Worm (Caenorhabditis elegans) whole organism, L4 larva: ENCODE results near the gene affl-2.

Experiments used
- F44E2.7 ChIP-seq: fragments of 200-800 bp; sonication (Bioruptor generic); IDR thresholded peaks from 2 replicates; pipeline ENCODE4 v2.1.2; 2022; ENCODE audit warnings: missing genetic modification characterization, missing compliant biosample characterization
- F49E8.2 ChIP-seq: sonication (generic microtip); optimal IDR thresholded peaks from 2 replicates; lab custom pipeline; 2016; ENCODE audit warnings: missing compliant biosample characterization, mild to moderate bottlenecking, missing genetic modification characterization, borderline replicate concordance
- T20F7.1 ChIP-seq: fragments of 200-800 bp; sonication (Bioruptor generic); optimal IDR thresholded peaks from 2 replicates; lab custom pipeline; 2018; ENCODE audit warnings: mild to moderate bottlenecking, missing genetic modification characterization, missing compliant biosample characterization
- ZK337.2 ChIP-seq: fragments of 200-800 bp; sonication (Bioruptor generic); IDR thresholded peaks from 2 replicates; pipeline ENCODE4 v1.3.6; 2022; ENCODE audit warnings: missing genetic modification reagents, missing genetic modification characterization, missing compliant biosample characterization
- ceh-82 ChIP-seq: sonication (generic microtip); optimal IDR thresholded peaks from 2 replicates; lab custom pipeline; 2017; ENCODE audit warnings: missing biosample characterization, missing genetic modification characterization
- daf-8 ChIP-seq: fragments of 200-800 bp; sonication (Bioruptor generic); IDR thresholded peaks from 2 replicates; pipeline ENCODE4 v1.3.6; 2022; ENCODE audit warnings: missing genetic modification characterization, missing compliant biosample characterization
- dpl-1 ChIP-seq: fragments of 150-350 bp; optimal IDR thresholded peaks from 2 replicates; lab custom pipeline; 2014; ENCODE audit warnings: missing biosample characterization, missing genetic modification reagents, missing genetic modification characterization
- fos-1 ChIP-seq: fragments of 150-350 bp; optimal IDR thresholded peaks from 2 replicates; lab custom pipeline; 2014; ENCODE audit warnings: missing biosample characterization, missing genetic modification characterization
- hmg-1.1 ChIP-seq: fragments of 200-800 bp; sonication (Bioruptor generic); IDR thresholded peaks from 2 replicates; pipeline ENCODE4 v1.3.6; 2022; ENCODE audit warnings: missing genetic modification reagents, missing genetic modification characterization, missing compliant biosample characterization
- lin-38 ChIP-seq: fragments of 200-800 bp; sonication (Bioruptor generic); IDR thresholded peaks from 2 replicates; pipeline ENCODE4 v1.3.6; 2022; ENCODE audit warnings: missing genetic modification reagents, missing genetic modification characterization, missing compliant biosample characterization
- lir-3 ChIP-seq: sonication (generic microtip); optimal IDR thresholded peaks from 2 replicates; lab custom pipeline; 2016; ENCODE audit warnings: mild to moderate bottlenecking, missing genetic modification characterization, missing compliant biosample characterization
- madf-5 ChIP-seq, 2 experiments: fragments of 200-800 bp; sonication (Bioruptor generic); IDR thresholded peaks; 2 replicates each; pipeline ENCODE4 v1.3.6; 2022; ENCODE audit warnings: missing compliant biosample characterization in 2 of 2, missing genetic modification characterization in 2 of 2
- madf-9 ChIP-seq: fragments of 200-800 bp; sonication (Bioruptor generic); conservative IDR thresholded peaks from 2 replicates; pipeline ENCODE4 v1.3.6; 2022; ENCODE audit warnings: missing genetic modification reagents, missing genetic modification characterization, missing compliant biosample characterization
- mdl-1 ChIP-seq, 2 experiments: fragments of 150-350 bp in 1 of 2; sonication (generic microtip) in 1 of 2; optimal IDR thresholded peaks; 2 replicates each; lab custom pipeline; 2014 to 2017; ENCODE audit warnings: missing biosample characterization in 2 of 2, missing genetic modification characterization in 2 of 2
- mdt-29 ChIP-seq: fragments of 200-800 bp; sonication (Bioruptor generic); IDR thresholded peaks from 2 replicates; pipeline ENCODE4 v1.3.6; 2022; ENCODE audit warnings: missing genetic modification reagents, missing genetic modification characterization, missing compliant biosample characterization
- mep-1 ChIP-seq: fragments of 150-350 bp; sonication (generic microtip); optimal IDR thresholded peaks from 3 replicates; lab custom pipeline; 2014; ENCODE audit warnings: missing biosample characterization, missing genetic modification characterization
- mxl-3 ChIP-seq: fragments of 200-800 bp; sonication (Bioruptor generic); optimal IDR thresholded peaks from 2 replicates; lab custom pipeline; 2018; ENCODE audit warnings: mild to moderate bottlenecking, missing genetic modification characterization, missing compliant biosample characterization
- nhr-25 ChIP-seq: sonication (generic microtip); optimal IDR thresholded peaks from 2 replicates; lab custom pipeline; 2017; ENCODE audit warnings: missing genetic modification characterization, mild to moderate bottlenecking, missing compliant biosample characterization, antibody characterized with exemption, moderate library complexity, borderline replicate concordance; ENCODE audit not compliant: insufficient read depth
- php-3 ChIP-seq: fragments of 200-800 bp; sonication (Bioruptor generic); IDR thresholded peaks from 2 replicates; pipeline ENCODE4 v1.3.6; 2022; ENCODE audit warnings: missing genetic modification reagents, missing genetic modification characterization, missing compliant biosample characterization
- rbr-2 ChIP-seq: sonication (generic microtip); optimal IDR thresholded peaks from 2 replicates; lab custom pipeline; 2016; ENCODE audit warnings: missing genotype, missing genetic modification characterization, missing compliant biosample characterization
- set-16 ChIP-seq: fragments of 200-800 bp; sonication (Bioruptor generic); IDR thresholded peaks from 2 replicates; pipeline ENCODE4 v1.3.6; 2022; ENCODE audit warnings: missing genetic modification reagents, missing genetic modification characterization, missing compliant biosample characterization
- snpc-1.2 ChIP-seq: fragments of 200-800 bp; sonication (Bioruptor generic); IDR thresholded peaks from 2 replicates; pipeline ENCODE4 v1.3.6; 2022; ENCODE audit warnings: missing genetic modification reagents, missing genetic modification characterization, missing compliant biosample characterization
- snpc-4 ChIP-seq: fragments of 150-350 bp; optimal IDR thresholded peaks from 2 replicates; lab custom pipeline; 2014; ENCODE audit warnings: missing biosample characterization, missing genetic modification characterization
- unc-39 ChIP-seq: sonication (generic microtip); optimal IDR thresholded peaks from 2 replicates; lab custom pipeline; 2017; ENCODE audit warnings: missing biosample characterization, missing genetic modification characterization
- unc-62 ChIP-seq, 3 experiments: fragments of 150-350 bp in 1 of 3; sonication (generic microtip); optimal IDR thresholded peaks in 2 of 3; peaks in 1 of 3; 1 replicate in 1 of 3; 2 replicates in 2 of 3; lab custom pipeline; 2014 to 2017; ENCODE audit warnings: missing biosample characterization in 3 of 3, missing genetic modification characterization in 3 of 3, missing genetic modification reagents in 3 of 3, missing genotype in 1 of 3
- zip-2 ChIP-seq: fragments of 150-350 bp; optimal IDR thresholded peaks from 2 replicates; lab custom pipeline; 2014; ENCODE audit warnings: missing biosample characterization, missing genetic modification characterization
- ztf-7 ChIP-seq: fragments of 150-350 bp; optimal IDR thresholded peaks from 2 replicates; lab custom pipeline; 2014; ENCODE audit warnings: missing biosample characterization, missing genetic modification characterization

The affl-2 gene

DNA sequence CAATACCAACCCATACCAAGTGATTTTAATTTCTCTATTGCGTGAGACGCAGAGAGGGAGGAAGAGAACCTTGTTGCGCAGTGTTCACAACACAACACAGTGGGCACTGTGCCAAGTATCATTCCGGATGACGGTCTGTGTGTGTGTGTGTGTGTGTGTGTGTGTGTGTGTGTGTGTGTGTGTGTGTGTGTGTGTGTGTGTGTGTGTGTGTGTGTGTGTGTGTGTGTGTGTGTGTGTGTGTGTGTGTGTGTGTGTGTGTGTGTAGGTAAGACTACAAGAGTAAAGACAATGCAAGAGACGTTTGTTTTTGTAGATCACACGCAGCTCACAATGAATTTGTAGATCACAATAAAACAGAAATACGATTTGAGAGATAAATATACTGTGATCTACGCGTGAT, 10.8 kb downstream of the affl-2 start:
- TF ChIP-seq hmg-1.1 (GFP tag; lab: Robert Waterston, UW) (0 out of 2 replicates have a peak, but pooled peaks have one; percentile 12), mxl-3 (GFP tag; lab: Kevin White, UChicago) (peak; percentile 4)
- TF ChIP-seq, all 104 proteins: peak for 2; not testable (repeated sequence) for 102

ce11 chrIII:446860-447259, 12.2 kb downstream of the affl-2 start:
- TF ChIP-seq madf-5 (GFP tag; IDR thresholded peaks at IDR 0.05; lab: Robert Waterston, UW) (no peak), daf-8 (GFP tag; lab: Robert Waterston, UW) (no peak)

- TF ChIP-seq ZK337.2 (GFP tag; lab: Robert Waterston, UW) (no peak), unc-62 (GFP tag; optimal IDR thresholded peaks at IDR 0.05 in 1 of 2; lab: Kevin White, UChicago) (peak in 1 of 2 experiments; percentile 58), unc-62 (tag; optimal IDR thresholded peaks at IDR 0.05; lab: Kevin White, UChicago) (no peak)
Observed at ce11 chrIII:455793-456192, 21.1 kb downstream of the affl-2 start.

- TF ChIP-seq nhr-25: no peak
- no peak for TF ChIP-seq lir-3 (tag; lab: Kevin White, UChicago)
- TF ChIP-seq fos-1 (tag; lab: Kevin White, UChicago): no peak
Observed at ce11 chrIII:463711-464110, 29.0 kb downstream of the affl-2 start, which contains the start of gene Y55B1BR.6. Y55B1BR.6 (minus strand) TSS chrIII:463811.

DNA sequence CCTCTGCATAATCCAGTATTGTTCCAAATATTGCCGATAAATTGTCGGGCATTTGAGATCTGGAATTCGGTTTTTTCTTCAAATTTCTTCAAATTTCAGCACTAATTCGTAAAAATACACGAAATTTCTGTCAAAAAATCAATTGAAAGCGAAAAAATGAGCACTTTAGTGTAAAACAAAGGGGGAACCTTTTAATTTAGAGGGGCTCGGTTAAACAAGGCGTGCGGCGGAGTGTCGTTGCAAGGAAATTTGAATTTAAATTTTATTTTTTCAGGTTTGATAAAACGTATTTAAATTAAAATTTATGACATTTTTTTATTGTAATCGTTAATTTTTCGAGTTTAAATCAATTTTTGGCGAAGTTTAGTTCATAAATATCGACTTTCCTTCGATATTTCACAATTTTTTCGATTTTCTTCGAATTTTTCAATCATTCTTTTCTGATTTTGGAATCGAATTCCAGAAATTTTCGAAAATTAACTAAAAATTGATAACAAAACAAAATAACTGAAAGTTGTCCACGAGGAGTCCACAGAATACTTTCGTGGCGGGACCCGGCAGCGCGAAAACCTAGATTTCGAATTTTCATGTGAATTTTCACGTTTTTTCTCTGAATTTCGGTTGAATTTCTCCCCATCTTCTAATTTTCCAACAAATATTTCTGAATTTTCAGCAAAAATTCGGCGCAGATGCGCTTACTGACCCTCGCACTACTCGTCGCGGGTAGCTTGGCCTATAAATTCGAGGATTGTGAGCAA, 37.1 kb downstream of the affl-2 start, which contains the start of the genes magu-1 and nemp-1:
Gene magu-1 (minus strand): TSS at position 59 of the 758 bp plus-strand sequence.
Gene nemp-1 (plus strand): TSS at position 674 of the 758 bp plus-strand sequence.
- TF ChIP-seq rbr-2 (tag; lab: Kevin White, UChicago) (no peak), dpl-1 (GFP tag; lab: Kevin White, UChicago) (peak; percentile 41), T20F7.1 (GFP tag; lab: Kevin White, UChicago) (peak; percentile 93)

ce11 chrIII:475154-475553, 40.5 kb downstream of the affl-2 start, which contains the start of gene mat-3:
mat-3 (plus strand) TSS chrIII:475454.
- no peak for TF ChIP-seq F49E8.2 (tag; lab: Kevin White, UChicago)
- TF ChIP-seq set-16 (GFP tag; lab: Robert Waterston, UW): no peak
- TF ChIP-seq mdt-29: no peak
- no peak for TF ChIP-seq zip-2 (tag; lab: Kevin White, UChicago)
- no peak for TF ChIP-seq fos-1 (tag; lab: Kevin White, UChicago)
- TF ChIP-seq ztf-7 (tag; lab: Kevin White, UChicago): no peak
- TF ChIP-seq php-3 (GFP tag; lab: Robert Waterston, UW): no peak
- no peak for TF ChIP-seq lin-38 (GFP tag; lab: Robert Waterston, UW)
- TF ChIP-seq F44E2.7 (GFP tag; lab: Robert Waterston, UW): no peak
- no peak for TF ChIP-seq mep-1 (tag; lab: Kevin White, UChicago)
- no peak for TF ChIP-seq unc-39 (tag; lab: Kevin White, UChicago)
- no peak for TF ChIP-seq mdl-1 (tag; optimal IDR thresholded peaks at IDR 0.05; lab: Kevin White, UChicago)

DNA sequence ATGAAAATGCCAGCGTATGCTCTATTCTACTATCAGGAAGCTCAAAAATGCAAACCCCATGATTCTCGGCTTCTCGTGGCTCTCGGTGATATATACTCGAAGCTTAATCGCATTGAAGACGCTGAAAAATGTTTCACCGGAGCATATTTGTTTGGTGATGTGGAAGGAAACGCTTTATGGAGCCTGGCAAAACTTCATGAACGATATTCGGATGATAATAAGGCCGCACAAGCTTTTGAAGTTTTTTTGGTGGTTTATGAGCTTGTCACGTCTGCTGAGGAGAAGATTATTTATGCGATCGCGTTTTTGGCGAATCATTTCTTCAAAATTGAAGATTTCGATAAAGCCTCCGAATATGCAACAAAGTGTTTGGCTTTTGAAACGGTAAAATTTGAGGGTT, 46.6 kb downstream of the affl-2 start:
- TF ChIP-seq mdl-1 (tag; optimal IDR thresholded peaks at IDR 0.05; lab: Kevin White, UChicago) (no peak), ceh-82 (tag; lab: Kevin White, UChicago) (no peak), madf-9 (no peak), set-16 (GFP tag; lab: Robert Waterston, UW) (no peak), unc-62 (GFP tag; optimal IDR thresholded peaks at IDR 0.05 in 1 of 2; lab: Kevin White, UChicago) (peak in 1 of 2 experiments; percentile 90), unc-62 (tag; optimal IDR thresholded peaks at IDR 0.05; lab: Kevin White, UChicago) (no peak), snpc-1.2 (GFP tag; lab: Robert Waterston, UW) (no peak), php-3 (GFP tag; lab: Robert Waterston, UW) (no peak), snpc-4 (tag; lab: Kevin White, UChicago) (no peak)
